Fruit fly (Drosophila melanogaster) whole organism, pupa: ENCODE measurements around the gene Spn28Da.

Experiments used
- CG10348 ChIP-seq: fragments of 200-800 bp; sonication (Bioruptor generic); IDR thresholded peaks from 2 replicates; pipeline ENCODE4 v1.3.6; 2022; ENCODE audit warnings: missing biosample characterization, missing genetic modification characterization
- CG13204 ChIP-seq: fragments of 200-800 bp; sonication (Bioruptor generic); optimal IDR thresholded peaks from 2 replicates; lab custom pipeline; 2018; ENCODE audit warnings: missing biosample characterization, mild to moderate bottlenecking, missing genetic modification characterization, moderate library complexity
- CG14655 ChIP-seq: fragments of 200-800 bp; sonication (Bioruptor generic); optimal IDR thresholded peaks from 3 replicates; lab custom pipeline; 2017; ENCODE audit warnings: mild to moderate bottlenecking, missing biosample characterization, missing genetic modification reagents, missing genetic modification characterization
- CG15710 ChIP-seq: fragments of 200-800 bp; sonication (Bioruptor generic); optimal IDR thresholded peaks from 2 replicates; lab custom pipeline; 2018; ENCODE audit warnings: missing biosample characterization, mild to moderate bottlenecking, missing genetic modification characterization, moderate library complexity
- CG17806 ChIP-seq: fragments of 200-800 bp; sonication (Bioruptor generic); optimal IDR thresholded peaks from 2 replicates; lab custom pipeline; 2018; ENCODE audit warnings: missing biosample characterization, mild to moderate bottlenecking, missing genetic modification characterization, moderate library complexity
- CG32121 ChIP-seq: fragments of 200-800 bp; sonication (Bioruptor generic); IDR thresholded peaks from 2 replicates; pipeline ENCODE4 v1.3.6; 2022; ENCODE audit warnings: missing biosample characterization, missing genetic modification characterization
- CG9948 ChIP-seq: fragments of 200-800 bp; sonication (Bioruptor generic); optimal IDR thresholded peaks from 2 replicates; lab custom pipeline; 2018; ENCODE audit warnings: missing biosample characterization, mild to moderate bottlenecking, missing genetic modification characterization, moderate library complexity
- EcR ChIP-seq: fragments of 200-800 bp; sonication (Bioruptor generic); optimal IDR thresholded peaks from 3 replicates; lab custom pipeline; 2019; ENCODE audit warnings: missing biosample characterization, missing genetic modification characterization, mild to moderate bottlenecking, moderate library complexity, missing genetic modification reagents
- Snoo ChIP-seq: fragments of 200-800 bp; sonication (Bioruptor generic); optimal IDR thresholded peaks from 3 replicates; lab custom pipeline; 2017; ENCODE audit warnings: missing biosample characterization, mild to moderate bottlenecking, missing genetic modification characterization, inconsistent platforms
- rn ChIP-seq: fragments of 200-800 bp; sonication (Bioruptor generic); IDR thresholded peaks from 2 replicates; pipeline ENCODE4 v1.3.6; 2022; ENCODE audit warnings: missing biosample characterization, missing genetic modification characterization

DNA sequence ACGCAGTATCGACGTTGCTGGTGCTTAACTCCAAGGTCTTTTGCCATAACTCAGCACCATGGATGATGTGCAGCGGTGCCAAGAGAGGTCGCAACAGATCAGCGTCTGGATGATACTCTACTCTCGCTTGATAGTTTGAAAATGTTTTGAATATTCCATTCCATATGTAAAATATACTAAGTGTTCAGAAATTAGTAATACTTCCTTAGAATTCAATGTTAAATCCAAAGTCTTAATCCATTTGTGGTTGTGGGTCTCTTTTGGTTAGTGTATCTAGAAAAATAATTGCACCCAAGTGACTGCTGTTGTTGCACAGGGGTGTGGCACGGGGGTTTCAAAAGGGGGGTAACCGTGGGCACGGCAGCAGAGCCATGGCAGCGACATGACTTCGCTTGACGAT is 10.2 kb upstream of the Spn28Da start:
- peak; percentile 16; the same call in 1 of the 2 replicates for TF ChIP-seq rn
- TF ChIP-seq EcR (GFP tag; lab: Kevin White, UChicago) = no peak
- TF ChIP-seq CG13204 (GFP tag; lab: Kevin White, UChicago) = peak; percentile 46
- TF ChIP-seq CG9948 (tag; lab: Kevin White, UChicago) = peak; percentile 78
- peak; percentile 71 for TF ChIP-seq CG14655 (GFP tag; lab: Kevin White, UChicago)
- TF ChIP-seq Snoo (tag; lab: Kevin White, UChicago) = peak; percentile 10
- TF ChIP-seq CG32121 (GFP tag; lab: Robert Waterston, UW) = peak; percentile 50
- peak; percentile 80 for TF ChIP-seq CG17806 (tag; lab: Kevin White, UChicago)
- no peak for TF ChIP-seq CG10348 (GFP tag; lab: Robert Waterston, UW)
- peak; percentile 76 for TF ChIP-seq CG15710 (tag; lab: Kevin White, UChicago)
